Worm (Caenorhabditis elegans) whole organism, L3 larva: Measurements from ENCODE around the gene T06E4.5.

Experiments
- R02D3.7 ChIP-seq: fragments of 150-350 bp; optimal IDR thresholded peaks from 2 replicates; lab custom pipeline; 2014; ENCODE audit warnings: missing biosample characterization, missing genetic modification characterization
- ceh-82 ChIP-seq: fragments of 150-350 bp; optimal IDR thresholded peaks from 2 replicates; lab custom pipeline; 2014; ENCODE audit warnings: missing biosample characterization, missing genetic modification characterization
- ceh-9 ChIP-seq: sonication (generic microtip); optimal IDR thresholded peaks from 2 replicates; lab custom pipeline; 2018; ENCODE audit warnings: missing biosample characterization, missing genetic modification characterization
- elt-3 ChIP-seq, 3 experiments: fragments of 150-350 bp in 1 of 3; sonication (generic microtip) in 2 of 3; optimal IDR thresholded peaks; 2 replicates in 2 of 3; 4 replicates in 1 of 3; lab custom pipeline; 2014 to 2017; ENCODE audit warnings: missing biosample characterization in 3 of 3, missing genetic modification characterization in 3 of 3
- lin-15B ChIP-seq: fragments of 150-350 bp; optimal IDR thresholded peaks from 2 replicates; lab custom pipeline; 2014; ENCODE audit warnings: missing biosample characterization, missing genetic modification characterization
- mml-1 ChIP-seq: fragments of 150-350 bp; sonication (generic microtip); optimal IDR thresholded peaks from 3 replicates; lab custom pipeline; 2014; ENCODE audit warnings: missing biosample characterization, missing genetic modification characterization
- nhr-11 ChIP-seq: fragments of 150-350 bp; optimal IDR thresholded peaks from 2 replicates; lab custom pipeline; 2014; ENCODE audit warnings: missing biosample characterization, missing genetic modification characterization
- nhr-12 ChIP-seq: fragments of 150-350 bp; optimal IDR thresholded peaks from 2 replicates; lab custom pipeline; 2014; ENCODE audit warnings: missing biosample characterization, missing genetic modification characterization
- nhr-43 ChIP-seq: sonication (generic microtip); optimal IDR thresholded peaks from 2 replicates; lab custom pipeline; 2016; ENCODE audit warnings: mild to moderate bottlenecking, missing genetic modification characterization, missing compliant biosample characterization; ENCODE audit not compliant: poor library complexity, severe bottlenecking
- skn-1 ChIP-seq: fragments of 150-350 bp; optimal IDR thresholded peaks from 2 replicates; lab custom pipeline; 2014; ENCODE audit warnings: missing biosample characterization, missing genetic modification characterization
- tbx-2 ChIP-seq: sonication (generic microtip); optimal IDR thresholded peaks from 2 replicates; lab custom pipeline; 2016; ENCODE audit warnings: mild to moderate bottlenecking, missing genetic modification characterization, missing compliant biosample characterization

ce11 chrV:9615725-9616124, 15.3 kb upstream of the T06E4.5 start, which contains the start of gene pqn-63:
- TF ChIP-seq ceh-82 (no peak), elt-3 (tag; optimal IDR thresholded peaks at IDR 0.05; lab: Kevin White, UChicago) (no peak), ceh-9 (tag; lab: Kevin White, UChicago) (no peak), nhr-11 (tag; lab: Kevin White, UChicago) (no peak), nhr-12 (tag; lab: Kevin White, UChicago) (no peak), mml-1 (no peak), tbx-2 (no peak), lin-15B (tag; lab: Kevin White, UChicago) (no peak), R02D3.7 (tag; lab: Kevin White, UChicago) (no peak), skn-1 (tag; lab: Kevin White, UChicago) (no peak), nhr-43 (tag; lab: Kevin White, UChicago) (no peak)
